Worm (Caenorhabditis elegans): ENCODE measurements around the gene nep-2.
A peak's percentile ranks its signal among the peaks of the same experiment; 100 is the strongest.

Gene nep-2

DNA sequence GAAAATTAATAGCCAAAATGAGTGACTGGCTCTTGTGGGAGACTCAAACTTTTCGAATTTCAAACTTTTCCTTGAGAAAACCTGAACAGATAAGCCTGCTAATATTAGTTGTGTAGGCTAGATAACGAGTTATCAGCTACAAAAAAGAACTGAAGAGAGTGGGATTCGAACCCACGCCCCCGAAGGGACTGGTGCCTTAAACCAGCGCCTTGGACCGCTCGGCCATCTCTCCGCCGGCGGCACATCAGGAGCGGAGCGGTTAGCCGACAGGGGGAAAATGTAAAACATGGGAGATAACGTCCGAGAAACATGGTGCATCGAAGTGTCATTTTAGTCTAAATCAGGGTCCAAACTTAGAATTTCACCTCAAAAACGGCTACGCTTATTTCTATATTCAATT is 10.1 kb upstream of the nep-2 start:
- TF ChIP-seq lin-39 (tag; optimal IDR thresholded peaks at IDR 0.05) = no peak
- no peak for TF ChIP-seq snpc-4 (tag; optimal IDR thresholded peaks at IDR 0.05)
- TF ChIP-seq daf-12 (tag; optimal IDR thresholded peaks at IDR 0.05) = no peak
- no peak for TF ChIP-seq ceh-28 (tag; optimal IDR thresholded peaks at IDR 0.05)
- TF ChIP-seq nfya-1 (tag; optimal IDR thresholded peaks at IDR 0.05; ENCODE audit: insufficient read depth) = no peak
- no peak for TF ChIP-seq R02D3.7 (tag; optimal IDR thresholded peaks at IDR 0.05)
- no peak for TF ChIP-seq nhr-77 (tag; optimal IDR thresholded peaks at IDR 0.05)
- no peak for TF ChIP-seq fkh-10 (GFP tag; optimal IDR thresholded peaks at IDR 0.05)
- TF ChIP-seq elt-1 (tag; optimal IDR thresholded peaks at IDR 0.05) = no peak
- TF ChIP-seq elt-2 (tag; optimal IDR thresholded peaks at IDR 0.05) = no peak
- TF ChIP-seq nhr-25 (tag; optimal IDR thresholded peaks at IDR 0.05) = no peak
- TF ChIP-seq zag-1 (tag; optimal IDR thresholded peaks at IDR 0.05) = no peak
- TF ChIP-seq nhr-43 (tag; optimal IDR thresholded peaks at IDR 0.05; ENCODE audit: poor library complexity, severe bottlenecking) = no peak
- TF ChIP-seq eor-1 (tag; optimal IDR thresholded peaks at IDR 0.05) = no peak
- TF ChIP-seq elt-3 (tag; optimal IDR thresholded peaks at IDR 0.05) = no peak
- TF ChIP-seq pha-4 (tag; optimal IDR thresholded peaks at IDR 0.05) = no peak
- no peak for TF ChIP-seq ceh-16 (tag; optimal IDR thresholded peaks at IDR 0.05)
- no peak for TF ChIP-seq ceh-82 (tag; optimal IDR thresholded peaks at IDR 0.05)
- no peak for TF ChIP-seq ztf-11 (tag; optimal IDR thresholded peaks at IDR 0.05)
- no peak for TF ChIP-seq ama-1 (optimal IDR thresholded peaks at IDR 0.05)

DNA sequence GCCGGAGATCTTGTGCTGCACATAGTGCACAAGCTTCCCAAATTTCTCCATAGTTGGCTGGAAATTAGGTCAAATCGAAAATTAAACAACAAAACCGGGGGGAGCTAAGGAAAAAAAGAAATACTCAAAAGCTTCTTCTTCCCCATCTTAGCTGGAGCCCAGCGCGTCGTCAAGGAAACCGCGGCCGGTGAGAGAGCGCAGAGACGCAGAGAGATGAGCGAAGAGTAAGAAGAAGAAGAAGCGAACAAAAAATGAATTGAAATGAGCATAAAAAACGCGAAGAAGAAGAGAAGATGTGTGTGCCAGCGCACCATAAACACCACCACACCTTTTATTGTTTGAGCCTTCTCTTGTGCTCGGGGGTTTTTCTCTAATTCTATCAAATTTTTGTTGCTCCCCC is 9.6 kb upstream of the nep-2 start, which contains the start of gene wdr-31:
Gene wdr-31 (minus strand): TSS at position 101 of the 400 bp plus-strand sequence.
- TF ChIP-seq ztf-11 (tag; optimal IDR thresholded peaks at IDR 0.05) (no peak), nhr-76 (tag; optimal IDR thresholded peaks at IDR 0.05) (no peak), nhr-77 (tag; optimal IDR thresholded peaks at IDR 0.05) (no peak), mml-1 (tag; optimal IDR thresholded peaks at IDR 0.05) (no peak), ama-1 (optimal IDR thresholded peaks at IDR 0.05) (no peak)

DNA sequence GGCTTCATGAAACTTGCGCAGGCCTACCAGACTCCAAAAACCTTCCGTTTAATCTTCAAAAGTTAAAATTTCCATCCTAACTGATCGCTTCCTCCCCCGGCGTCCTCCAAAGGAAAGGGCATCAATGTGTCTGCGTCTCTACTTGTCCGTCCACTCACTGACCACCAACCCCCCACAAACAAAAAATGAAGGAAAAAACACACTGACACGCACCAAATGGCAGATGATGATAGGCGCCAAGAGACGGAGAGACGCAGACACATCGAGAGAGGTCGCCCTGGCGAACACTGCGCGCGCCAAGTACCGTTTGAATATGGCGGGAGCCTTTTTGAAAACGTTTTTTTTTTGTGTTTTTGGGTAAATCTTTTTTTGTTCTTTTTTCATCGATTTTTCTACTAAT is 9.2 kb upstream of the nep-2 start:
- TF ChIP-seq snpc-4 (tag; optimal IDR thresholded peaks at IDR 0.05) (peak; percentile 23), nhr-25 (tag; optimal IDR thresholded peaks at IDR 0.05) (peak; percentile 32), nhr-43 (tag; optimal IDR thresholded peaks at IDR 0.05; ENCODE audit: poor library complexity, severe bottlenecking) (no peak), lsy-12 (tag; optimal IDR thresholded peaks at IDR 0.05) (no peak), unc-62 (GFP tag; optimal IDR thresholded peaks at IDR 0.05) (no peak), elt-2 (tag; optimal IDR thresholded peaks at IDR 0.05) (no peak), nfya-1 (tag; optimal IDR thresholded peaks at IDR 0.05; ENCODE audit: insufficient read depth) (peak; percentile 79), ceh-82 (tag; optimal IDR thresholded peaks at IDR 0.05) (no peak), eor-1 (tag; optimal IDR thresholded peaks at IDR 0.05) (no peak), hmg-11 (tag; optimal IDR thresholded peaks at IDR 0.05) (peak; percentile 40), daf-12 (tag; optimal IDR thresholded peaks at IDR 0.05) (no peak), skn-1 (tag; optimal IDR thresholded peaks at IDR 0.05) (no peak), mml-1 (tag; optimal IDR thresholded peaks at IDR 0.05) (no peak), nhr-12 (tag; optimal IDR thresholded peaks at IDR 0.05) (no peak), R02D3.7 (tag; optimal IDR thresholded peaks at IDR 0.05) (no peak), mdl-1 (tag; optimal IDR thresholded peaks at IDR 0.05) (no peak), nhr-23 (tag; optimal IDR thresholded peaks at IDR 0.05) (peak; percentile 20), aly-2 (tag; optimal IDR thresholded peaks at IDR 0.05) (no peak), lin-39 (tag; optimal IDR thresholded peaks at IDR 0.05) (peak; percentile 61), zag-1 (tag; optimal IDR thresholded peaks at IDR 0.05) (no peak), nhr-76 (tag; optimal IDR thresholded peaks at IDR 0.05) (no peak), pqm-1 (tag; optimal IDR thresholded peaks at IDR 0.05) (no peak), tbx-2 (tag; optimal IDR thresholded peaks at IDR 0.05) (no peak), ceh-16 (tag; optimal IDR thresholded peaks at IDR 0.05) (no peak), ztf-4 (tag; optimal IDR thresholded peaks at IDR 0.05) (no peak), fkh-10 (GFP tag; optimal IDR thresholded peaks at IDR 0.05) (no peak), ztf-11 (tag; optimal IDR thresholded peaks at IDR 0.05) (no peak), jun-1 (tag; optimal IDR thresholded peaks at IDR 0.05) (peak; percentile 17), egl-5 (tag; optimal IDR thresholded peaks at IDR 0.05) (no peak), fos-1 (tag; optimal IDR thresholded peaks at IDR 0.05) (no peak)

DNA sequence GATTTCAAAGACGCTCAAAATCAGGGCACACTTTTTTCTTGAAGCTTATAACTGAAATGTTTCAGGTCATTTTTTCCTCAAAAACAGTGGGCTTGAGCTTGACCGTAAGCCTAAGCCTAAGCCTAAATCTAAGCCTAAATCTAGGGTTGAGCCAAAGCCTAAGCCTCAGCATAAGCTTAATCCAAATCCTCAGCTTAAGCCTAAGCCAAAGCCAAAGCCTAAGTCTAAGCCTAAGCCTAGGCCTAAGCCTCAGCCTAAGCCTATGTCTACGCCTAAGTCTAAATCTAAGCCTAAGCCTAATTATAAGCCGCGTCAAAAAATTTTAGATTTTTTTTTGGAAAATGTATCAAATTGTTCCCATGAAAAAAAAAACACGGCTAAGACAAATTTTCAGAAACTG is 8.7 kb upstream of the nep-2 start:
- TF ChIP-seq ceh-16 (tag; optimal IDR thresholded peaks at IDR 0.05) = no peak
- no peak for TF ChIP-seq ceh-82 (tag; optimal IDR thresholded peaks at IDR 0.05)
- no peak for TF ChIP-seq egl-5 (tag; optimal IDR thresholded peaks at IDR 0.05)
- TF ChIP-seq unc-39 (tag; optimal IDR thresholded peaks at IDR 0.05) = no peak
- no peak for TF ChIP-seq R02D3.7 (tag; optimal IDR thresholded peaks at IDR 0.05)
- TF ChIP-seq aly-2 (tag; optimal IDR thresholded peaks at IDR 0.05) = no peak
- no peak for TF ChIP-seq elt-2 (tag; optimal IDR thresholded peaks at IDR 0.05)
- no peak for TF ChIP-seq nhr-28 (tag; optimal IDR thresholded peaks at IDR 0.05)
- TF ChIP-seq mml-1 (tag; optimal IDR thresholded peaks at IDR 0.05) = no peak
- no peak for TF ChIP-seq nhr-23 (tag; optimal IDR thresholded peaks at IDR 0.05)
- no peak for TF ChIP-seq jun-1 (tag; optimal IDR thresholded peaks at IDR 0.05)
- TF ChIP-seq nhr-76 (tag; optimal IDR thresholded peaks at IDR 0.05) = no peak
